Fruit fly (Drosophila melanogaster) whole organism, wandering third instar larva: ENCODE data around the gene CG11670.

Experiments used
- Abd-B ChIP-seq: fragments of >200 bp; optimal IDR thresholded peaks from 2 replicates; lab custom pipeline; 2017; ENCODE audit warnings: missing biosample characterization, missing genetic modification characterization
- CG9705 ChIP-seq: fragments of 200-800 bp; sonication (Bioruptor generic); optimal IDR thresholded peaks from 2 replicates; lab custom pipeline; 2018; ENCODE audit warnings: missing biosample characterization, mild to moderate bottlenecking, missing genetic modification characterization
- CrebA ChIP-seq: fragments of 200-800 bp; sonication (Bioruptor generic); optimal IDR thresholded peaks from 2 replicates; lab custom pipeline; 2016; ENCODE audit warnings: missing biosample characterization, mild to moderate bottlenecking, missing genetic modification characterization, borderline replicate concordance
- Dfd ChIP-seq: fragments of >200 bp; optimal IDR thresholded peaks from 2 replicates; lab custom pipeline; 2017; ENCODE audit warnings: missing biosample characterization, missing genetic modification characterization
- Dif ChIP-seq: fragments of 200-275, 200-300 bp; sonication (Bioruptor generic); optimal IDR thresholded peaks from 2 replicates; lab custom pipeline; 2018; ENCODE audit warnings: missing biosample characterization, missing genetic modification characterization; ENCODE audit not compliant: partially characterized antibody
- HLH106 ChIP-seq: fragments of 200-800 bp; optimal IDR thresholded peaks from 3 replicates; lab custom pipeline; 2019; ENCODE audit warnings: missing biosample characterization, mild to moderate bottlenecking, missing genetic modification characterization, moderate library complexity
- Hr78 ChIP-seq: fragments of >200 bp; optimal IDR thresholded peaks from 2 replicates; lab custom pipeline; 2017; ENCODE audit warnings: missing biosample characterization, missing genetic modification characterization
- Hr83 ChIP-seq: fragments of 200-300 bp; sonication (Bioruptor generic); optimal IDR thresholded peaks from 2 replicates; lab custom pipeline; 2016; ENCODE audit warnings: missing biosample characterization, mild to moderate bottlenecking, missing genetic modification characterization, moderate library complexity; ENCODE audit not compliant: poor library complexity, severe bottlenecking
- Jra ChIP-seq: sonication (Bioruptor generic); optimal IDR thresholded peaks from 2 replicates; lab custom pipeline; 2016; ENCODE audit warnings: missing biosample characterization, missing genetic modification characterization
- Mio ChIP-seq: sonication (Bioruptor generic); optimal IDR thresholded peaks from 2 replicates; lab custom pipeline; 2016; ENCODE audit warnings: missing biosample characterization, missing genetic modification characterization
- Myc ChIP-seq: fragments of >200 bp; optimal IDR thresholded peaks from 2 replicates; lab custom pipeline; 2017
- Rel ChIP-seq, 2 experiments: fragments of 200-800 bp; sonication (Bioruptor generic) in 1 of 2; optimal IDR thresholded peaks; 2 replicates in 1 of 2; 3 replicates in 1 of 2; lab custom pipeline; 2016 to 2019; ENCODE audit warnings: mild to moderate bottlenecking in 2 of 2, missing biosample characterization in 2 of 2, missing genetic modification characterization in 2 of 2, moderate library complexity in 1 of 2
- br ChIP-seq: fragments of 200-800 bp; sonication (Bioruptor generic); optimal IDR thresholded peaks from 2 replicates; lab custom pipeline; 2016; ENCODE audit warnings: missing biosample characterization, missing genetic modification characterization
- dl ChIP-seq, 2 experiments: fragments of 175-275, 200-275 bp in 1 of 2; fragments of 200-275 bp in 1 of 2; sonication (Bioruptor generic); optimal IDR thresholded peaks; lab custom pipeline; 2018; ENCODE audit warnings: mild to moderate bottlenecking in 2 of 2, missing biosample characterization in 2 of 2, missing genetic modification characterization in 2 of 2, moderate library complexity in 2 of 2; ENCODE audit not compliant: partially characterized antibody in 2 of 2, insufficient read depth in 1 of 2
- dmrt93B ChIP-seq: fragments of 200-800 bp; sonication (Bioruptor generic); optimal IDR thresholded peaks from 2 replicates; lab custom pipeline; 2018; ENCODE audit warnings: missing biosample characterization, mild to moderate bottlenecking, missing genetic modification characterization
- dsf ChIP-seq: sonication (Bioruptor generic); optimal IDR thresholded peaks from 2 replicates; lab custom pipeline; 2016; ENCODE audit warnings: missing biosample characterization, missing genetic modification characterization, borderline replicate concordance
- ey ChIP-seq: fragments of 200-800 bp; sonication (Bioruptor generic); optimal IDR thresholded peaks from 2 replicates; lab custom pipeline; 2016; ENCODE audit warnings: missing biosample characterization, missing genetic modification characterization
- foxo ChIP-seq, 2 experiments: fragments of 200-800 bp; sonication (Bioruptor generic); optimal IDR thresholded peaks; 2 replicates in 1 of 2; 3 replicates in 1 of 2; lab custom pipeline; 2016 to 2017; ENCODE audit warnings: missing biosample characterization in 2 of 2, missing genetic modification characterization in 2 of 2
- fru ChIP-seq: fragments of 200-800 bp; sonication (Bioruptor generic); optimal IDR thresholded peaks from 3 replicates; lab custom pipeline; 2016; ENCODE audit warnings: missing biosample characterization, mild to moderate bottlenecking, missing genetic modification characterization
- h ChIP-seq: fragments of 200-800 bp; sonication (Bioruptor generic); optimal IDR thresholded peaks from 3 replicates; lab custom pipeline; 2016; ENCODE audit warnings: missing biosample characterization, mild to moderate bottlenecking, missing genetic modification characterization
- jim ChIP-seq: fragments of 175-275, 200-325 bp; sonication (Bioruptor generic); optimal IDR thresholded peaks from 2 replicates; lab custom pipeline; 2016; ENCODE audit warnings: missing biosample characterization, mild to moderate bottlenecking, missing genetic modification characterization
- lola ChIP-seq: fragments of >200 bp; optimal IDR thresholded peaks from 2 replicates; lab custom pipeline; 2017; ENCODE audit warnings: missing biosample characterization, missing genetic modification characterization
- pan ChIP-seq: fragments of >200 bp; optimal IDR thresholded peaks from 2 replicates; lab custom pipeline; 2017
- psq ChIP-seq: fragments of 200-800 bp; sonication (Bioruptor generic); optimal IDR thresholded peaks from 3 replicates; lab custom pipeline; 2017; ENCODE audit warnings: missing biosample characterization, mild to moderate bottlenecking, missing genetic modification characterization, moderate library complexity
- sage ChIP-seq: fragments of 200-800 bp; sonication (Bioruptor generic); optimal IDR thresholded peaks from 2 replicates; lab custom pipeline; 2016; ENCODE audit warnings: missing biosample characterization, mild to moderate bottlenecking, missing genetic modification characterization
- sv ChIP-seq: fragments of 200-800 bp; sonication (Bioruptor generic); optimal IDR thresholded peaks from 3 replicates; lab custom pipeline; 2016; ENCODE audit warnings: missing biosample characterization, missing genetic modification characterization
- tai ChIP-seq: sonication (Bioruptor generic); optimal IDR thresholded peaks from 2 replicates; lab custom pipeline; 2016; ENCODE audit warnings: missing biosample characterization, missing genetic modification characterization
- woc ChIP-seq: sonication (Bioruptor generic); optimal IDR thresholded peaks from 2 replicates; lab custom pipeline; 2016; ENCODE audit warnings: missing biosample characterization, mild to moderate bottlenecking, missing genetic modification characterization

CG11670 gene

DNA sequence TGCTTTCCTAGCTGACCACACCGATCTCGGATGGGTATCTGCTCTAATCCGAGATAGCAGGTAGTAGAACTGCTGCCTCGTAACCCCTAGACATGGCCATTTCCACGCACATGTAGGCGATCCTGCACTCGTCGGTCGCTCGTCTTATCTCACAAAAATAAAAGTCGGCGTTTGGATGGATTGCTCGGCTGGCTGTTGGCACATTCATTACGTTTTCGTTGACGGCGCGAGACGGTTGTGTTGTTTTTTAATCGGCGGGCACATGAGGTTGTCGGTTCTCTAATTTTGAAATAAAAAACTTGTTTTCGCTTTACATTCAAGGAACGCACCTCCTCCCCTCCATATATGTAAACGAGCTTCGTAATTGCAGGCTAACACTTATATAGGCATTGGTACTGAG, 9.5 kb upstream of the CG11670 start, which contains the start of gene ry:
Gene ry (plus strand): TSS at position 206 of the 400 bp plus-strand sequence.
- TF ChIP-seq Dfd (no peak), foxo (GFP tag; optimal IDR thresholded peaks at IDR 0.05; lab: Kevin White, UChicago) (no peak), Rel (GFP tag; optimal IDR thresholded peaks at IDR 0.05; lab: Kevin White, UChicago) (no peak), Rel (tag; optimal IDR thresholded peaks at IDR 0.05; lab: Kevin White, UChicago) (peak; percentile 11)
- TF ChIP-seq, all 38 proteins: peak for 1

DNA sequence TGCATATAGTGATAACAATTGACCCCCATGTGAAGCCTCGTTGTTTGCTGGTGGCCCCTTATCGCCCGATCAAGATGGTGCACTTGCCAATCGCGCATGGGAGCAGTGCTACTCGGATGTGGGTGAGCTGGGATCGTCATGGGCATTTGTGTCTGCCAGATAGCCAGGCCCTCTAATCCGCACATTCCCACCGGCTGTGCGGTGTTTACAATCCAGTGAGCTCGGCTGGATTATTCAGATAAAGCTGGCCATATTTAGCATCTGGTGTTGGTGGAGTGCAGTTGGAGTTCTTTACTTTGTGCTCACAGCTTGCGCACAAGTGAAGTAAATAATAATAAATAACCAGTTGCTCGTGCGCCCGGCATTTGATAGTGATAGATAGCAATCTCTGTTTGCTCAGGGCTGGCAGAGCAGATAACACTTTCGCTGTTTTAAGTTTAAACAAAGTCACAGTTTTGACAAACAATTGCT, 8.8 kb upstream of the CG11670 start:
- TF ChIP-seq dmrt93B (GFP tag; lab: Kevin White, UChicago): no peak
- no peak for TF ChIP-seq Dif (GFP tag; lab: Kevin White, UChicago)
- TF ChIP-seq Hr83: peak; percentile 39
- peak in 1 of 2 experiments; percentile 16 for TF ChIP-seq foxo (GFP tag; optimal IDR thresholded peaks at IDR 0.05; lab: Kevin White, UChicago)
- TF ChIP-seq br (GFP tag; lab: Kevin White, UChicago): peak; percentile 15
- TF ChIP-seq Rel (GFP tag; optimal IDR thresholded peaks at IDR 0.05; lab: Kevin White, UChicago): no peak
- TF ChIP-seq Rel (tag; optimal IDR thresholded peaks at IDR 0.05; lab: Kevin White, UChicago): no peak

DNA sequence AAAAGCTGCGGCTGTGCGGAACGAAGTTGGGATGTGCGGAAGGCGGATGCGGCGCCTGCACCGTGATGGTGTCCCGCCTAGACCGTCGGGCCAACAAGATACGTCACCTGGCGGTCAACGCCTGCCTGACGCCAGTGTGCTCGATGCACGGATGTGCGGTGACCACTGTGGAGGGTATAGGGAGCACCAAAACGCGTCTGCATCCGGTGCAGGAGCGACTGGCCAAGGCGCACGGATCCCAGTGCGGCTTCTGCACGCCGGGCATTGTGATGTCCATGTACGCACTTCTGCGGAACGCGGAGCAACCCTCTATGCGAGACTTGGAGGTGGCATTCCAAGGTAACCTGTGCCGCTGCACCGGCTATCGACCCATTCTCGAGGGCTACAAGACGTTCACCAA, 8.2 kb upstream of the CG11670 start:
- TF ChIP-seq Myc (lab: Kevin White, UChicago): no peak
- TF ChIP-seq lola: no peak
- TF ChIP-seq Dfd: no peak
- TF ChIP-seq Jra: no peak
- no peak for TF ChIP-seq sv (GFP tag; lab: Kevin White, UChicago)
- TF ChIP-seq Dif (GFP tag; lab: Kevin White, UChicago): no peak
- TF ChIP-seq Rel (GFP tag; optimal IDR thresholded peaks at IDR 0.05; lab: Kevin White, UChicago): no peak
- TF ChIP-seq Rel (tag; optimal IDR thresholded peaks at IDR 0.05; lab: Kevin White, UChicago): no peak
- TF ChIP-seq foxo (GFP tag; optimal IDR thresholded peaks at IDR 0.05; lab: Kevin White, UChicago): no peak
- TF ChIP-seq, all 38 proteins: peak for 0

DNA sequence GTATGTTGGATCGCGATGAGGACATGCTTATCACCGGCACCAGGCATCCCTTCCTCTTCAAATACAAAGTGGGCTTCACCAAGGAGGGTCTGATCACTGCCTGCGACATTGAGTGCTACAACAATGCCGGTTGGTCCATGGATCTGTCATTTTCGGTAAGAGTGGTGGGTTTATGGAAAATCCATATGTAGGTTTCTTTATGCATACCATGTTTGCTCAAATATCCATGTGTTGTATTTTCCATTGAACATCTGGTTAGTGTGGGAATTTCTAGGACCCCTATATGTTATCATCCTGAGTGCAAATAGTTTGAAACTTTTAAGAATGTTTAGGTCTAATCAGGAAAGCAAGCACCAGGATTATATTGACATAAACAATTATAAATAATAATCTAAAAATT, 5.8 kb upstream of the CG11670 start:
- TF ChIP-seq dl (GFP tag; optimal IDR thresholded peaks at IDR 0.05; lab: Kevin White, UChicago; ENCODE audit: insufficient read depth in 1 of 2, partially characterized antibody in 2 of 2): no peak
- TF ChIP-seq Abd-B (GFP tag; lab: Kevin White, UChicago): no peak
- no peak for TF ChIP-seq tai
- TF ChIP-seq jim (GFP tag; lab: Kevin White, UChicago): no peak
- TF ChIP-seq Mio (GFP tag; lab: Kevin White, UChicago): no peak
- TF ChIP-seq fru (GFP tag; lab: Kevin White, UChicago): no peak
- TF ChIP-seq dsf (GFP tag; lab: Kevin White, UChicago): no peak
- no peak for TF ChIP-seq woc (GFP tag; lab: Kevin White, UChicago)
- no peak for TF ChIP-seq sage
- no peak for TF ChIP-seq psq
- TF ChIP-seq sv (GFP tag; lab: Kevin White, UChicago): no peak
- no peak for TF ChIP-seq Dfd

DNA sequence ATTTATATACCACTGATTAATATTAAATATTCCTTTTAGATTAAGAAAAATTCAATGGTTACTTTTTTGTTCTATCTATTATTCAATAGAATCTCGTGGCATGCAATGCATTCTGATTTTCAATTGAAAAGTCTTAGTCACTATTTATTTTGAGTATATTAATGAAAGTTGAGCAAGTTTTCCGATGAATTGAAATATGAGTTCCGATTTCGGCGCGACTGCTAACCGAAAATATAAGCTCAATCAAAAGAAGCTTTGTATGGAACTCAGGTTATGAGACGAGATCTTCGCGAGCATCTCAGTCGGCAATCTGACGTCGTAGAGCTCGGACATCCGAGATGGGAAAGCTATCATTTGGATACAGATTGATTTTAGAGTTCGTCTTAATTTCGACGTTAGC, 3.8 kb upstream of the CG11670 start, which contains the start of gene CG11668:
Gene CG11668 (plus strand): TSS at position 301 of the 400 bp plus-strand sequence.
- TF ChIP-seq pan (no peak), CG9705 (GFP tag; lab: Kevin White, UChicago) (no peak), Dif (GFP tag; lab: Kevin White, UChicago) (no peak), CrebA (GFP tag; lab: Kevin White, UChicago) (no peak)

dm6 chr3R:13039037-13039583, 2.7 kb upstream of the CG11670 start:
- TF ChIP-seq ey (GFP tag; lab: Kevin White, UChicago) (peak; percentile 23), Mio (GFP tag; lab: Kevin White, UChicago) (no peak), h (GFP tag; lab: Kevin White, UChicago) (peak; percentile 35), HLH106 (tag; lab: Kevin White, UChicago) (peak; percentile 21), fru (GFP tag; lab: Kevin White, UChicago) (peak; percentile 25), br (GFP tag; lab: Kevin White, UChicago) (peak; percentile 29), Hr78 (GFP tag; lab: Kevin White, UChicago) (no peak), jim (GFP tag; lab: Kevin White, UChicago) (peak; percentile 82), Rel (GFP tag; optimal IDR thresholded peaks at IDR 0.05; lab: Kevin White, UChicago) (no peak), Rel (tag; optimal IDR thresholded peaks at IDR 0.05; lab: Kevin White, UChicago) (peak; percentile 92)
